Worm (Caenorhabditis elegans) whole organism, L4 larva: ENCODE data around the gene R53.5.

ENCODE experiments used
- F26F4.8 ChIP-seq: fragments of 200-800 bp; sonication (Bioruptor generic); conservative IDR thresholded peaks from 2 replicates; pipeline ENCODE4 v1.3.6; 2022; ENCODE audit warnings: missing genetic modification characterization, missing compliant biosample characterization
- F49E8.2 ChIP-seq: sonication (generic microtip); optimal IDR thresholded peaks from 2 replicates; lab custom pipeline; 2016; ENCODE audit warnings: missing compliant biosample characterization, mild to moderate bottlenecking, missing genetic modification characterization, borderline replicate concordance
- T20F7.1 ChIP-seq: fragments of 200-800 bp; sonication (Bioruptor generic); optimal IDR thresholded peaks from 2 replicates; lab custom pipeline; 2018; ENCODE audit warnings: mild to moderate bottlenecking, missing genetic modification characterization, missing compliant biosample characterization
- T26A8.4 ChIP-seq: fragments of 200-800 bp; sonication (Bioruptor generic); IDR thresholded peaks from 2 replicates; pipeline ENCODE4 v1.3.6; 2022; ENCODE audit warnings: missing genetic modification characterization, missing compliant biosample characterization
- Y48G9A.11 ChIP-seq: fragments of 200-800 bp; sonication (Bioruptor generic); IDR thresholded peaks from 2 replicates; pipeline ENCODE4 v1.3.6; 2022; ENCODE audit warnings: missing genetic modification reagents, missing genetic modification characterization, missing compliant biosample characterization
- aha-1 ChIP-seq: fragments of 150-350 bp; peaks from one replicate; lab custom pipeline; 2014; ENCODE audit warnings: missing biosample characterization, missing genetic modification characterization
- arid-1 ChIP-seq: fragments of 200-800 bp; sonication (Bioruptor generic); conservative IDR thresholded peaks from 2 replicates; pipeline ENCODE4 v1.3.6; 2022; ENCODE audit warnings: missing genetic modification reagents, missing genetic modification characterization, missing compliant biosample characterization
- ceh-28 ChIP-seq: fragments of 150-350 bp; optimal IDR thresholded peaks from 2 replicates; lab custom pipeline; 2014; ENCODE audit warnings: missing biosample characterization, missing genetic modification reagents, missing genetic modification characterization
- ceh-44 ChIP-seq: fragments of 200-800 bp; sonication (Bioruptor generic); IDR thresholded peaks from 2 replicates; pipeline ENCODE4 v1.3.6; 2022; ENCODE audit warnings: missing genetic modification reagents, missing genetic modification characterization, missing compliant biosample characterization
- ceh-82 ChIP-seq: sonication (generic microtip); optimal IDR thresholded peaks from 2 replicates; lab custom pipeline; 2017; ENCODE audit warnings: missing biosample characterization, missing genetic modification characterization
- daf-16 ChIP-seq, 3 experiments: sonication (generic microtip); optimal IDR thresholded peaks; 2 replicates each; lab custom pipeline; 2016 to 2017; ENCODE audit warnings: missing genetic modification characterization in 3 of 3, missing genetic modification reagents in 3 of 3, mild to moderate bottlenecking in 2 of 3, missing compliant biosample characterization in 2 of 3, missing biosample characterization in 1 of 3, moderate library complexity in 1 of 3
- dmd-6 ChIP-seq: fragments of 200-800 bp; sonication (Bioruptor generic); IDR thresholded peaks from 2 replicates; pipeline ENCODE4 v1.3.6; 2022; ENCODE audit warnings: missing genetic modification reagents, missing genetic modification characterization, missing compliant biosample characterization
- dpl-1 ChIP-seq: fragments of 150-350 bp; optimal IDR thresholded peaks from 2 replicates; lab custom pipeline; 2014; ENCODE audit warnings: missing biosample characterization, missing genetic modification reagents, missing genetic modification characterization
- duxl-1 ChIP-seq: sonication (generic microtip); optimal IDR thresholded peaks from 2 replicates; lab custom pipeline; 2016; ENCODE audit warnings: mild to moderate bottlenecking, missing genetic modification characterization, moderate library complexity, missing compliant biosample characterization; ENCODE audit not compliant: poor library complexity
- dve-1 ChIP-seq: sonication (generic microtip); optimal IDR thresholded peaks from 2 replicates; lab custom pipeline; 2017; ENCODE audit warnings: antibody characterized with exemption, mild to moderate bottlenecking, missing genetic modification characterization, missing compliant biosample characterization; ENCODE audit not compliant: insufficient read depth
- fkh-10 ChIP-seq: fragments of 150-350 bp; optimal IDR thresholded peaks from 2 replicates; lab custom pipeline; 2014; ENCODE audit warnings: missing biosample characterization, missing genetic modification reagents, missing genetic modification characterization
- hif-1 ChIP-seq, 2 experiments: sonication (generic microtip); optimal IDR thresholded peaks; 2 replicates each; lab custom pipeline; 2016 to 2017; ENCODE audit warnings: missing compliant biosample characterization in 2 of 2, missing genetic modification characterization in 2 of 2, missing genetic modification reagents in 2 of 2, missing genotype in 2 of 2, mild to moderate bottlenecking in 1 of 2
- hlh-11 ChIP-seq: fragments of 200-800 bp; sonication (Bioruptor generic); optimal IDR thresholded peaks from 2 replicates; lab custom pipeline; 2018; ENCODE audit warnings: mild to moderate bottlenecking, missing genetic modification characterization, missing compliant biosample characterization
- hlh-30 ChIP-seq: sonication (generic microtip); optimal IDR thresholded peaks from 2 replicates; lab custom pipeline; 2017; ENCODE audit warnings: antibody characterized with exemption, mild to moderate bottlenecking, missing genetic modification characterization, missing compliant biosample characterization; ENCODE audit not compliant: insufficient read depth
- hmg-1.1 ChIP-seq: fragments of 200-800 bp; sonication (Bioruptor generic); IDR thresholded peaks from 2 replicates; pipeline ENCODE4 v1.3.6; 2022; ENCODE audit warnings: missing genetic modification reagents, missing genetic modification characterization, missing compliant biosample characterization
- lin-1 ChIP-seq: fragments of 200-800 bp; sonication (Bioruptor generic); IDR thresholded peaks from 2 replicates; pipeline ENCODE4 v1.3.6; 2022; ENCODE audit warnings: missing genetic modification reagents, missing genetic modification characterization, missing compliant biosample characterization
- lin-13 ChIP-seq: fragments of 150-350 bp; optimal IDR thresholded peaks from 2 replicates; lab custom pipeline; 2014; ENCODE audit warnings: missing biosample characterization, missing genetic modification reagents, missing genetic modification characterization
- lin-29 ChIP-seq: fragments of 200-800 bp; sonication (Bioruptor generic); IDR thresholded peaks from 2 replicates; pipeline ENCODE4 v1.3.6; 2022; ENCODE audit warnings: missing genetic modification reagents, missing genetic modification characterization, missing compliant biosample characterization
- lin-38 ChIP-seq: fragments of 200-800 bp; sonication (Bioruptor generic); IDR thresholded peaks from 2 replicates; pipeline ENCODE4 v1.3.6; 2022; ENCODE audit warnings: missing genetic modification reagents, missing genetic modification characterization, missing compliant biosample characterization
- lsy-2 ChIP-seq, 2 experiments: fragments of 150-350 bp in 1 of 2; sonication (generic microtip) in 1 of 2; optimal IDR thresholded peaks; 2 replicates each; lab custom pipeline; 2014 to 2017; ENCODE audit warnings: missing biosample characterization in 2 of 2, missing genetic modification characterization in 2 of 2
- madf-5 ChIP-seq, 2 experiments: fragments of 200-800 bp; sonication (Bioruptor generic); IDR thresholded peaks; 2 replicates each; pipeline ENCODE4 v1.3.6; 2022; ENCODE audit warnings: missing compliant biosample characterization in 2 of 2, missing genetic modification characterization in 2 of 2
- mdl-1 ChIP-seq, 2 experiments: fragments of 150-350 bp in 1 of 2; sonication (generic microtip) in 1 of 2; optimal IDR thresholded peaks; 2 replicates each; lab custom pipeline; 2014 to 2017; ENCODE audit warnings: missing biosample characterization in 2 of 2, missing genetic modification characterization in 2 of 2
- mep-1 ChIP-seq: fragments of 150-350 bp; sonication (generic microtip); optimal IDR thresholded peaks from 3 replicates; lab custom pipeline; 2014; ENCODE audit warnings: missing biosample characterization, missing genetic modification characterization
- mes-2 ChIP-seq: sonication (generic microtip); optimal IDR thresholded peaks from 2 replicates; lab custom pipeline; 2016; ENCODE audit warnings: missing genotype, mild to moderate bottlenecking, missing genetic modification characterization, missing compliant biosample characterization; ENCODE audit not compliant: poor library complexity, severe bottlenecking
- mxl-3 ChIP-seq: fragments of 200-800 bp; sonication (Bioruptor generic); optimal IDR thresholded peaks from 2 replicates; lab custom pipeline; 2018; ENCODE audit warnings: mild to moderate bottlenecking, missing genetic modification characterization, missing compliant biosample characterization
- nhr-102 ChIP-seq: sonication (generic microtip); optimal IDR thresholded peaks from 2 replicates; lab custom pipeline; 2016; ENCODE audit warnings: mild to moderate bottlenecking, missing genetic modification characterization, moderate library complexity, missing compliant biosample characterization
- nhr-11 ChIP-seq: fragments of 150-350 bp; optimal IDR thresholded peaks from 2 replicates; lab custom pipeline; 2014; ENCODE audit warnings: missing biosample characterization, missing genetic modification characterization
- nhr-28 ChIP-seq: fragments of 150-350 bp; optimal IDR thresholded peaks from 2 replicates; lab custom pipeline; 2014; ENCODE audit warnings: missing biosample characterization, missing genetic modification characterization
- nhr-6 ChIP-seq: fragments of 150-350 bp; optimal IDR thresholded peaks from 2 replicates; lab custom pipeline; 2014; ENCODE audit warnings: missing biosample characterization, missing genetic modification characterization
- nhr-77 ChIP-seq: fragments of 150-350 bp; optimal IDR thresholded peaks from 2 replicates; lab custom pipeline; 2014; ENCODE audit warnings: missing biosample characterization, missing genetic modification characterization
- pqm-1 ChIP-seq: sonication (generic microtip); optimal IDR thresholded peaks from 2 replicates; lab custom pipeline; 2017; ENCODE audit warnings: missing biosample characterization, missing genetic modification characterization
- rbr-2 ChIP-seq: sonication (generic microtip); optimal IDR thresholded peaks from 2 replicates; lab custom pipeline; 2016; ENCODE audit warnings: missing genotype, missing genetic modification characterization, missing compliant biosample characterization
- tra-1 ChIP-seq: fragments of 200-800 bp; sonication (Bioruptor generic); IDR thresholded peaks from 2 replicates; pipeline ENCODE4 v1.3.6; 2022; ENCODE audit warnings: missing genetic modification reagents, missing genetic modification characterization, missing compliant biosample characterization
- unc-130 ChIP-seq: sonication (generic microtip); optimal IDR thresholded peaks from 2 replicates; lab custom pipeline; 2016; ENCODE audit warnings: missing genetic modification reagents, missing genetic modification characterization, missing compliant biosample characterization
- vab-7 ChIP-seq: fragments of 200-800 bp; sonication (Bioruptor generic); IDR thresholded peaks from 2 replicates; pipeline ENCODE4 v1.3.6; 2022; ENCODE audit warnings: missing genetic modification reagents, missing genetic modification characterization, missing compliant biosample characterization

Gene R53.5

DNA sequence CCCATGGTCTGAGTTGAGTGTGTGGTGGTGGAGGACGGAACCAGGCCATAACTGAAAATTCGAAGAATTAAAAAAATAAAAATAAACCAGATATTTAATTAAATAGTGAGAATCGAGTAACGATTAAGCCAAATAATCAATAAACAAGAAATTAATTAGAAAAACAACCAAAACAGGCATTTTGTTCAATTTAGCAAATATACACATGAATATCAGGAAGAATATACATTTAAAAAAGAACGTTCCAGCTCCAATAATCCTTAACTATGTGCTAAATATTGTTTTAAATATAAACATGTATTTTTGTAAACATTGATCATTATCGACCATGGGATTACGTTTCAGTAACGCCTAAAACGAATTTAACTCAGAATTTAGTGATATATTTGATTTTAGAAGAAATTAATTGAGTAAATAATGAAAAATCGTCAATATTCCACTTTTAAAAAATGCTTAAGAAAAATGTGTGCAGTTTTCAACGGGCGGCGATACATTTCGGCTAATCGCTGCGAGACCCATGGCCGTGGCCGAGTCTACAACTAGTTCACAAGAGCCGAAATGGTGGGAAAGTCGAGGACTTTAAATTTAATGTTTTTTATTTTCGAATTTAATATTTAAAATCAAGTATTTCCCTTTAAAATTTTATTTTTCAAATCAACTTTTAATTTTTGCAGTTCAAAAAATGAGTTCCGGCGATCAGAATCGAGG, 2.1 kb downstream of the R53.5 start, which contains the start of the genes R53.4 and psf-1:
R53.4 (minus strand) TSS at position 51 of the 708 bp plus-strand sequence.
psf-1 (plus strand) TSS at position 675 of the 708 bp plus-strand sequence.
- TF ChIP-seq dve-1 (tag; lab: Kevin White, UChicago) (peak; percentile 43), T20F7.1 (GFP tag; lab: Kevin White, UChicago) (peak; percentile 60), mdl-1 (tag; optimal IDR thresholded peaks at IDR 0.05; lab: Kevin White, UChicago) (no peak), dmd-6 (GFP tag; lab: Robert Waterston, UW) (peak; percentile 30; the same call in 1 of the 2 replicates), unc-130 (GFP tag; lab: Kevin White, UChicago) (peak; percentile 96), mes-2 (peak; percentile 97), arid-1 (GFP tag; lab: Robert Waterston, UW) (0 out of 2 replicates have a peak, but pooled peaks have one; percentile 10), ceh-44 (GFP tag; lab: Robert Waterston, UW) (peak; percentile 61; the same call in 1 of the 2 replicates), nhr-102 (tag; lab: Kevin White, UChicago) (no peak), F26F4.8 (GFP tag; lab: Robert Waterston, UW) (no peak), duxl-1 (tag; lab: Kevin White, UChicago) (no peak), T26A8.4 (GFP tag; lab: Robert Waterston, UW) (no peak), ceh-82 (tag; lab: Kevin White, UChicago) (no peak), hif-1 (tag; optimal IDR thresholded peaks at IDR 0.05; lab: Kevin White, UChicago) (peak in 1 of 2 experiments; percentile 82), hlh-11 (tag; lab: Kevin White, UChicago) (peak; percentile 36), daf-16 (GFP tag; optimal IDR thresholded peaks at IDR 0.05; lab: Kevin White, UChicago) (no peak), daf-16 (tag; optimal IDR thresholded peaks at IDR 0.05; lab: Kevin White, UChicago) (peak; percentile 23), mep-1 (tag; lab: Kevin White, UChicago) (peak; percentile 46), F49E8.2 (tag; lab: Kevin White, UChicago) (no peak), lin-29 (GFP tag; lab: Robert Waterston, UW) (no peak), nhr-6 (tag; lab: Kevin White, UChicago) (peak; percentile 42), madf-5 (GFP tag; IDR thresholded peaks at IDR 0.05; lab: Robert Waterston, UW) (no peak), ceh-28 (tag; lab: Kevin White, UChicago) (no peak), fkh-10 (GFP tag; lab: Kevin White, UChicago) (peak; percentile 2), lsy-2 (tag; optimal IDR thresholded peaks at IDR 0.05; lab: Kevin White, UChicago) (peak in 1 of 2 experiments; percentile 90), lin-13 (GFP tag; lab: Kevin White, UChicago) (peak; percentile 2), mxl-3 (GFP tag; lab: Kevin White, UChicago) (peak; percentile 22), Y48G9A.11 (GFP tag; lab: Robert Waterston, UW) (no peak), dpl-1 (GFP tag; lab: Kevin White, UChicago) (peak; percentile 85), hmg-1.1 (GFP tag; lab: Robert Waterston, UW) (peak; percentile 61), nhr-28 (tag; lab: Kevin White, UChicago) (peak; percentile 40), tra-1 (GFP tag; lab: Robert Waterston, UW) (0 out of 2 replicates have a peak, but pooled peaks have one; percentile 37), lin-1 (GFP tag; lab: Robert Waterston, UW) (no peak), lin-38 (peak; percentile 56), rbr-2 (peak; percentile 49), pqm-1 (tag; lab: Kevin White, UChicago) (peak; percentile 3), vab-7 (GFP tag; lab: Robert Waterston, UW) (peak; percentile 30; the same call in 1 of the 2 replicates), aha-1 (tag; lab: Kevin White, UChicago) (no peak), nhr-11 (tag; lab: Kevin White, UChicago) (peak; percentile 87), nhr-77 (tag; lab: Kevin White, UChicago) (peak; percentile 31), hlh-30 (peak; percentile 60)
- TF ChIP-seq, all 104 proteins: peak for 27
